Worm (Caenorhabditis elegans): ENCODE measurements around the gene odr-1.

DNA sequence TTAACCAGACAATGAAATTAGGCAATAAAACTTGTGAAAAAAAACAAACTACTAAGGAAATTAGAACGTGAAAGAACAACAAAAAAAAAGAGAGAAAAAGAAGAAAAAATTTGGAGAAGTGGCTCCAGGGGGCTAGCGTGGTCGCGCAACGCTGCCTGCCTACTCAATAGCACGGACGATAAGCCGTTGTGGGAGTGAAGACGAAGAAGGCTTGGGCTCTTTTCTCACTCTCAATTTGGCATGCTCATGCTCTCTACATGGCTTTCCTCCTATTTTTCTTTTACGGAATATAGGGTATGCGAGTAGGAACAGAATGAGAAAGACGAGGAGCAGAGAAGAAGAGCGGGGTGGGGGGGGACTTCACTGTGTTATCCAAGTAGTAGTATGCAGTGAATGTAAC, 48.5 kb downstream of the odr-1 start:
- TF ChIP-seq hlh-30 (tag; optimal IDR thresholded peaks at IDR 0.05; ENCODE audit: insufficient read depth) (peak; percentile 12), jun-1 (tag; optimal IDR thresholded peaks at IDR 0.05) (no peak), zip-11 (GFP tag; IDR thresholded peaks at IDR 0.05) (no peak), lin-15B (tag; optimal IDR thresholded peaks at IDR 0.05) (no peak), ztf-11 (tag; optimal IDR thresholded peaks at IDR 0.05) (no peak), F44E2.7 (GFP tag; IDR thresholded peaks at IDR 0.05) (no peak)

Measured in whole organism, L4 larva.